Fruit fly (Drosophila melanogaster): ENCODE measurements around the gene DNAlig4.

dm6 chrX:13634254-13634999 lies 33.2 kb downstream of the DNAlig4 start:
- no peak for TF ChIP-seq Hr38 (GFP tag; optimal IDR thresholded peaks at IDR 0.05)
- peak; percentile 19 for TF ChIP-seq CG8632 (GFP tag; optimal IDR thresholded peaks at IDR 0.05)
- TF ChIP-seq CG34406 (GFP tag; optimal IDR thresholded peaks at IDR 0.05), result peak; percentile 8
